Worm (Caenorhabditis elegans) whole organism, young adult: ENCODE data around the gene vps-50.

Experiments used
- B0261.1 ChIP-seq: sonication (generic microtip); optimal IDR thresholded peaks from 2 replicates; lab custom pipeline; 2016; ENCODE audit warnings: mild to moderate bottlenecking, missing genetic modification characterization, moderate library complexity, missing compliant biosample characterization
- C06A6.2 ChIP-seq: fragments of 200-800 bp; sonication (Bioruptor generic); conservative IDR thresholded peaks from 2 replicates; pipeline ENCODE4 v1.3.6; 2022; ENCODE audit warnings: missing genetic modification characterization, missing compliant biosample characterization
- F22D6.2 ChIP-seq: sonication (generic microtip); optimal IDR thresholded peaks from 2 replicates; lab custom pipeline; 2016; ENCODE audit warnings: mild to moderate bottlenecking, missing genetic modification characterization, missing compliant biosample characterization
- F39B2.1 ChIP-seq: fragments of 200-800 bp; sonication (Bioruptor generic); IDR thresholded peaks from 2 replicates; pipeline ENCODE4 v1.3.6; 2022; ENCODE audit warnings: missing genetic modification reagents, missing genetic modification characterization, missing compliant biosample characterization
- F49E8.2 ChIP-seq: sonication (generic microtip); optimal IDR thresholded peaks from 3 replicates; lab custom pipeline; 2017; ENCODE audit warnings: missing genetic modification characterization, mild to moderate bottlenecking, missing compliant biosample characterization, antibody characterized with exemption, moderate library complexity; ENCODE audit not compliant: insufficient read depth
- F57C9.4 ChIP-seq: sonication (generic microtip); optimal IDR thresholded peaks from 2 replicates; lab custom pipeline; 2017; ENCODE audit warnings: mild to moderate bottlenecking, missing genetic modification characterization, missing compliant biosample characterization
- Y53G8AR.9 ChIP-seq: fragments of 200-800 bp; sonication (Bioruptor generic); conservative IDR thresholded peaks from 2 replicates; pipeline ENCODE4 v1.3.6; 2022; ENCODE audit warnings: missing genetic modification reagents, missing genetic modification characterization, missing compliant biosample characterization
- Y56A3A.18 ChIP-seq: fragments of 200-800 bp; sonication (Bioruptor generic); IDR thresholded peaks from 2 replicates; pipeline ENCODE4 v1.3.6; 2022; ENCODE audit warnings: missing genetic modification reagents, missing genetic modification characterization, missing compliant biosample characterization
- Y95B8A.8 ChIP-seq: fragments of 200-800 bp; sonication (Bioruptor generic); IDR thresholded peaks from 2 replicates; pipeline ENCODE4 v1.3.6; 2022; ENCODE audit warnings: missing genetic modification reagents, missing genetic modification characterization, missing compliant biosample characterization
- ZK185.1 ChIP-seq: sonication (generic microtip); optimal IDR thresholded peaks from 2 replicates; lab custom pipeline; 2016; ENCODE audit warnings: mild to moderate bottlenecking, missing genetic modification characterization, missing compliant biosample characterization; ENCODE audit not compliant: poor library complexity, severe bottlenecking
- akir-1 ChIP-seq: fragments of 200-800 bp; sonication (Bioruptor generic); optimal IDR thresholded peaks from 2 replicates; lab custom pipeline; 2018; ENCODE audit warnings: mild to moderate bottlenecking, missing genetic modification characterization, moderate library complexity, missing compliant biosample characterization
- athp-1 ChIP-seq: sonication (generic microtip); optimal IDR thresholded peaks from 2 replicates; lab custom pipeline; 2017; ENCODE audit warnings: mild to moderate bottlenecking, missing genetic modification characterization, missing compliant biosample characterization
- attf-5 ChIP-seq: fragments of 200-800 bp; sonication (Bioruptor generic); optimal IDR thresholded peaks from 2 replicates; lab custom pipeline; 2018; ENCODE audit warnings: mild to moderate bottlenecking, missing genetic modification characterization, missing compliant biosample characterization
- bed-2 ChIP-seq: fragments of 200-800 bp; sonication (Bioruptor generic); IDR thresholded peaks from 2 replicates; pipeline ENCODE4 v1.3.6; 2022; ENCODE audit warnings: missing genetic modification reagents, missing genetic modification characterization, missing compliant biosample characterization
- cebp-1 ChIP-seq, 2 experiments: fragments of 200-800 bp in 1 of 2; sonication (Bioruptor generic) in 1 of 2; sonication (generic microtip) in 1 of 2; IDR thresholded peaks in 1 of 2; optimal IDR thresholded peaks in 1 of 2; 2 replicates each; pipeline versions ENCODE4 v1.3.6 to Lab custom; 2017 to 2022; ENCODE audit warnings: missing compliant biosample characterization in 2 of 2, missing genetic modification characterization in 2 of 2, mild to moderate bottlenecking in 1 of 2, missing genetic modification reagents in 1 of 2, moderate library complexity in 1 of 2
- ceh-100 ChIP-seq: fragments of 200-800 bp; sonication (Bioruptor generic); IDR thresholded peaks from 2 replicates; pipeline ENCODE4 v1.3.6; 2022; ENCODE audit warnings: missing genetic modification reagents, missing genetic modification characterization, missing compliant biosample characterization
- ceh-79 ChIP-seq: sonication (generic microtip); optimal IDR thresholded peaks from 2 replicates; lab custom pipeline; 2017; ENCODE audit warnings: mild to moderate bottlenecking, missing genetic modification characterization, missing compliant biosample characterization
- efl-1 ChIP-seq: fragments of 150-350 bp; optimal IDR thresholded peaks from 2 replicates; lab custom pipeline; 2014; ENCODE audit warnings: missing biosample characterization, missing genetic modification reagents, missing genetic modification characterization
- hmg-1.2 ChIP-seq: fragments of 200-800 bp; sonication (Bioruptor generic); IDR thresholded peaks from 2 replicates; pipeline ENCODE4 v1.3.6; 2022; ENCODE audit warnings: missing genetic modification reagents, missing genetic modification characterization, missing compliant biosample characterization
- hmg-20 ChIP-seq: fragments of 200-800 bp; sonication (Bioruptor generic); IDR thresholded peaks from 2 replicates; pipeline ENCODE4 v1.3.6; 2022; ENCODE audit warnings: missing genetic modification reagents, missing genetic modification characterization, missing compliant biosample characterization
- hsf-1 ChIP-seq: fragments of 200-800 bp; sonication (Bioruptor generic); IDR thresholded peaks from 2 replicates; pipeline ENCODE4 v1.3.6; 2022; ENCODE audit warnings: missing genetic modification reagents, missing genetic modification characterization, missing compliant biosample characterization
- lag-1 ChIP-seq: fragments of 200-800 bp; sonication (Bioruptor generic); IDR thresholded peaks from 2 replicates; pipeline ENCODE4 v1.3.6; 2022; ENCODE audit warnings: missing genetic modification reagents, missing genetic modification characterization, missing compliant biosample characterization
- let-607 ChIP-seq, 2 experiments: fragments of 200-800 bp in 1 of 2; sonication (Bioruptor generic) in 1 of 2; sonication (generic microtip) in 1 of 2; optimal IDR thresholded peaks; 2 replicates each; lab custom pipeline; 2016 to 2018; ENCODE audit warnings: mild to moderate bottlenecking in 2 of 2, missing compliant biosample characterization in 2 of 2, missing genetic modification characterization in 2 of 2, moderate library complexity in 2 of 2, missing genotype in 1 of 2
- lin-35 ChIP-seq, 3 experiments: fragments of 150-350 bp in 2 of 3; sonication (generic microtip) in 1 of 3; optimal IDR thresholded peaks; 2 replicates each; lab custom pipeline; 2014 to 2018; ENCODE audit warnings: missing biosample characterization in 3 of 3, missing genetic modification characterization in 3 of 3, missing genetic modification reagents in 3 of 3
- lin-40 ChIP-seq: sonication (generic microtip); optimal IDR thresholded peaks from 2 replicates; lab custom pipeline; 2016; ENCODE audit warnings: missing genetic modification characterization, mild to moderate bottlenecking, missing compliant biosample characterization, missing genotype, missing genetic modification reagents
- lir-1 ChIP-seq: fragments of 200-800 bp; sonication (Bioruptor generic); conservative IDR thresholded peaks from 2 replicates; pipeline ENCODE4 v1.3.6; 2022; ENCODE audit warnings: missing genetic modification reagents, missing genetic modification characterization, missing compliant biosample characterization
- lsl-1 ChIP-seq: fragments of 200-800 bp; sonication (Bioruptor generic); optimal IDR thresholded peaks from 2 replicates; lab custom pipeline; 2018; ENCODE audit warnings: mild to moderate bottlenecking, missing genetic modification characterization, moderate library complexity, missing compliant biosample characterization
- madf-10 ChIP-seq: sonication (generic microtip); optimal IDR thresholded peaks from 2 replicates; lab custom pipeline; 2016; ENCODE audit warnings: mild to moderate bottlenecking, missing genetic modification characterization, missing compliant biosample characterization
- madf-8 ChIP-seq: fragments of 200-800 bp; sonication (Bioruptor generic); conservative IDR thresholded peaks from 2 replicates; pipeline ENCODE4 v1.3.6; 2022; ENCODE audit warnings: missing genetic modification reagents, missing genetic modification characterization, missing compliant biosample characterization
- mcd-1 ChIP-seq: fragments of 200-800 bp; sonication (Bioruptor generic); IDR thresholded peaks from 2 replicates; pipeline ENCODE4 v1.3.6; 2022; ENCODE audit warnings: missing genetic modification reagents, missing genetic modification characterization, missing compliant biosample characterization
- nfyb-1 ChIP-seq: fragments of 200-800 bp; sonication (Bioruptor generic); IDR thresholded peaks from 2 replicates; pipeline ENCODE4 v1.3.6; 2022; ENCODE audit warnings: missing genetic modification reagents, missing genetic modification characterization, missing compliant biosample characterization
- nhr-80 ChIP-seq: sonication (generic microtip); optimal IDR thresholded peaks from 2 replicates; lab custom pipeline; 2016; ENCODE audit warnings: missing genetic modification characterization, missing compliant biosample characterization
- repo-1 ChIP-seq: sonication (generic microtip); optimal IDR thresholded peaks from 2 replicates; lab custom pipeline; 2017; ENCODE audit warnings: mild to moderate bottlenecking, missing genetic modification characterization, missing compliant biosample characterization
- rpc-1 ChIP-seq, 2 experiments: fragments of 150-350 bp in 1 of 2; sonication (generic microtip) in 1 of 2; optimal IDR thresholded peaks; 2 replicates each; lab custom pipeline; 2014 to 2018; ENCODE audit warnings: missing biosample characterization in 1 of 2, missing genetic modification characterization in 1 of 2, missing genetic modification reagents in 1 of 2, missing genotype in 1 of 2
- sdz-38 ChIP-seq: sonication (generic microtip); optimal IDR thresholded peaks from 2 replicates; lab custom pipeline; 2016; ENCODE audit warnings: missing genotype, missing genetic modification characterization, missing compliant biosample characterization
- snpc-1.3 ChIP-seq: sonication (generic microtip); optimal IDR thresholded peaks from 2 replicates; lab custom pipeline; 2017; ENCODE audit warnings: missing genetic modification characterization, mild to moderate bottlenecking, missing compliant biosample characterization, antibody characterized with exemption, moderate library complexity, missing genotype, missing genetic modification reagents; ENCODE audit not compliant: insufficient read depth
- snpc-3.4 ChIP-seq: sonication (generic microtip); optimal IDR thresholded peaks from 2 replicates; lab custom pipeline; 2017; ENCODE audit warnings: missing genetic modification characterization, mild to moderate bottlenecking, missing compliant biosample characterization, antibody characterized with exemption, moderate library complexity, missing genotype, missing genetic modification reagents
- snpc-4 ChIP-seq, 5 experiments: fragments of 150-350 bp in 1 of 5; sonication (generic microtip) in 4 of 5; optimal IDR thresholded peaks; 2 replicates each; lab custom pipeline; 2014 to 2018; ENCODE audit warnings: missing genetic modification characterization in 5 of 5, missing biosample characterization in 3 of 5, antibody characterized with exemption in 2 of 5, mild to moderate bottlenecking in 2 of 5, missing compliant biosample characterization in 2 of 5, missing genotype in 2 of 5, moderate library complexity in 2 of 5, missing genetic modification reagents in 1 of 5
- somi-1 ChIP-seq: fragments of 200-800 bp; sonication (Bioruptor generic); optimal IDR thresholded peaks from 2 replicates; lab custom pipeline; 2018; ENCODE audit warnings: mild to moderate bottlenecking, missing genetic modification characterization, missing compliant biosample characterization
- tbp1 ChIP-seq: fragments of 200-800 bp; sonication (Bioruptor generic); optimal IDR thresholded peaks from 2 replicates; lab custom pipeline; 2018; ENCODE audit warnings: mild to moderate bottlenecking, missing genetic modification characterization, missing compliant biosample characterization
- tlf-1 ChIP-seq: fragments of 200-800 bp; sonication (Bioruptor generic); optimal IDR thresholded peaks from 2 replicates; lab custom pipeline; 2018; ENCODE audit warnings: mild to moderate bottlenecking, missing genetic modification characterization, missing compliant biosample characterization
- ztf-18 ChIP-seq: sonication (generic microtip); optimal IDR thresholded peaks from 2 replicates; lab custom pipeline; 2016; ENCODE audit warnings: missing genotype, mild to moderate bottlenecking, missing genetic modification characterization, missing compliant biosample characterization
- ztf-26 ChIP-seq: sonication (generic microtip); optimal IDR thresholded peaks from 2 replicates; lab custom pipeline; 2017; ENCODE audit warnings: missing genetic modification characterization, missing compliant biosample characterization

vps-50 gene

DNA sequence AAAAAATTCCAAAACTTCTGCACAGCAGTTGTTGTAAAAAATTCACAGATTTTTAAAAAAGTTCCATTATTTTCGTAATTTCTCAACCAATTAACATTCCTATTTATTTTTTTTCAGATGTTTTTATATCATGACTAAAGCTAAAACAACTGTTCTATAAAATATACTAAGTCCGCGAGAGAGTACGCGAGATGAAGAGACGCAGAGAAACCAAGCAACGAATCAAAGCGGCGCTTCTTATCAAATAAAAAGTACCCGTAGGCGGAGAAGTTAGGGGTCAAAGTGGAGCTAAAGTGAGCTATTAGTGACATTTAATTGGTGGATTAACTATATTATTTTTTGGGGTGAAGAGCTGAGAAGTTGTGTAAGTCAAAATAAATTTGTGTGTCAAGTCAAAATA, 36.4 kb upstream of the vps-50 start, which contains the start of gene sbsp-1:
TSS of gene sbsp-1 (plus strand) at position 301 of the 400 bp plus-strand sequence.
- TF ChIP-seq sdz-38 (tag; lab: Kevin White, UChicago) (no peak), hmg-1.2 (GFP tag; lab: Robert Waterston, UW) (peak; percentile 87)
- TF ChIP-seq, all 124 proteins: peak for 1

DNA sequence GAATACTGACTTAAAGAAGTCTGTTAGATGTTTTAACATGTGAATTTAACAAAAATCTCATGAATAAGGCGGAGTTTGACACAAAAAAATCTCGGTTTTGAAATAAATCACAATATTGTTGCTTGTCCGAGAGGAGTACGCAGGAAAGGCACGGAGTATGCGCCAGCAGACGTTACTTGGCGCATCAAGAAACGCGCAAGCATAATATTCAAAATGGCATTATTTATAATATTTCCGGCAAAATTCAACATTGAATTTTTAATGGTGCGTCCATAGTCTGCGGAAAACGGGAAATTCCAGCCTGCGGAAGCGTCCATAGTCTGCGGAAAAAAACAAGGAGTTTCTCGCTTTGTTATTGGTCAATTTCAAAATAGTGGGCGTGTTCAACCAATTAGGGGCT, 24.1 kb upstream of the vps-50 start, which contains the start of gene pde-12:
TSS of gene pde-12 (minus strand) at position 148 of the 400 bp plus-strand sequence.
- TF ChIP-seq ceh-79 (tag; lab: Kevin White, UChicago) (no peak), madf-8 (GFP tag; lab: Robert Waterston, UW) (peak; percentile 42), bed-2 (GFP tag; lab: Robert Waterston, UW) (no peak), snpc-1.3 (tag; lab: Kevin White, UChicago) (peak; percentile 25), tlf-1 (GFP tag; lab: Kevin White, UChicago) (peak; percentile 63), snpc-4 (GFP tag; optimal IDR thresholded peaks at IDR 0.05; lab: Kevin White, UChicago) (no peak), snpc-4 (tag; optimal IDR thresholded peaks at IDR 0.05; lab: Kevin White, UChicago) (peak in 3 of 4 experiments; percentile 44 to 55 (median 55)), nhr-80 (tag; lab: Kevin White, UChicago) (peak; percentile 2), lag-1 (GFP tag; lab: Robert Waterston, UW) (no peak), F22D6.2 (tag; lab: Kevin White, UChicago) (peak; percentile 36), lin-40 (peak; percentile 89), somi-1 (GFP tag; lab: Kevin White, UChicago) (peak; percentile 8), snpc-3.4 (tag; lab: Kevin White, UChicago) (peak; percentile 61), F57C9.4 (tag; lab: Kevin White, UChicago) (no peak), F39B2.1 (0 out of 2 replicates have a peak, but pooled peaks have one; percentile 27), hmg-1.2 (GFP tag; lab: Robert Waterston, UW) (peak; percentile 51), C06A6.2 (GFP tag; lab: Robert Waterston, UW) (peak; percentile 49; the same call in 1 of the 2 replicates), hmg-20 (GFP tag; lab: Robert Waterston, UW) (peak; percentile 75; the same call in 1 of the 2 replicates), efl-1 (peak; percentile 19), cebp-1 (GFP tag; IDR thresholded peaks at IDR 0.05; lab: Robert Waterston, UW) (no peak), cebp-1 (tag; optimal IDR thresholded peaks at IDR 0.05; lab: Kevin White, UChicago) (peak; percentile 77), repo-1 (tag; lab: Kevin White, UChicago) (peak; percentile 63), rpc-1 (optimal IDR thresholded peaks at IDR 0.05; lab: Kevin White, UChicago) (no peak), rpc-1 (tag; optimal IDR thresholded peaks at IDR 0.05; lab: Kevin White, UChicago) (no peak), athp-1 (no peak), ztf-26 (tag; lab: Kevin White, UChicago) (peak; percentile 35), hsf-1 (GFP tag; lab: Robert Waterston, UW) (peak; percentile 63; the same call in 1 of the 2 replicates), ZK185.1 (tag; lab: Kevin White, UChicago) (peak; percentile 79), lsl-1 (GFP tag; lab: Kevin White, UChicago) (peak; percentile 52), tbp1 (GFP tag; lab: Kevin White, UChicago) (peak; percentile 52), Y56A3A.18 (GFP tag; lab: Robert Waterston, UW) (no peak), lir-1 (GFP tag; lab: Robert Waterston, UW) (peak; percentile 52; the same call in 1 of the 2 replicates), let-607 (tag; optimal IDR thresholded peaks at IDR 0.05; lab: Kevin White, UChicago) (peak in 1 of 2 experiments; percentile 39), B0261.1 (tag; lab: Kevin White, UChicago) (no peak), Y95B8A.8 (GFP tag; lab: Robert Waterston, UW) (0 out of 2 replicates have a peak, but pooled peaks have one; percentile 52), attf-5 (GFP tag; lab: Kevin White, UChicago) (peak; percentile 68), F49E8.2 (tag; lab: Kevin White, UChicago) (no peak), ceh-100 (GFP tag; lab: Robert Waterston, UW) (peak; percentile 82), Y53G8AR.9 (GFP tag; lab: Robert Waterston, UW) (peak; percentile 92), akir-1 (GFP tag; lab: Kevin White, UChicago) (no peak), ztf-18 (tag; lab: Kevin White, UChicago) (peak; percentile 94), madf-10 (tag; lab: Kevin White, UChicago) (peak; percentile 31), mcd-1 (GFP tag; lab: Robert Waterston, UW) (peak; percentile 90), lin-35 (GFP tag; optimal IDR thresholded peaks at IDR 0.05; lab: Kevin White, UChicago) (peak in 1 of 3 experiments; percentile 88), nfyb-1 (GFP tag; lab: Robert Waterston, UW) (peak; percentile 95)
